Worm (Caenorhabditis elegans): ENCODE measurements around the gene R01B10.2.

DNA sequence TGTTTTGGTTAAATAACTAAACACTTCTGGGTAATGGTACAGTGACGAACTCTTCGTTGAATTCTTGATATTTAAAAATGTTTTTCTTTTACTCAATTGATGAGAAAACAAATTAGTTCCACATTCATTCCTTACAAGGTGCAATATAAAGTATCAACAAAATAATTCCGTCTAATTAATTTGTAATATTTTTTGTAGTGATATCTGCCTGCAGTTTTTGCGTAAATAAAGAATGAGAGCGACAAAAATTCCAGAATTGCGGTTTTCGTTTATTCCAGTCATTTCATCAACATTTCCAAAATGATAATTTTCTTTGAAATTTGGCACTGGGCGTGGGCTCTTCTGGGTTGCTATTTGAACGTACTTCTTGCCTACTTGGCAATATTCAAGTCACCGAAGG is 14.0 kb upstream of the R01B10.2 start, which contains the start of gene srd-20:
- TF ChIP-seq nhr-237 (tag; optimal IDR thresholded peaks at IDR 0.05) (no peak), ztf-11 (tag; optimal IDR thresholded peaks at IDR 0.05) (no peak)
